Fruit fly (Drosophila melanogaster) whole organism, embryonic: Measurements from ENCODE around the gene Papss.

Experiments used
- CG10209 ChIP-seq: fragments of 200-800 bp; sonication (Bioruptor generic); optimal IDR thresholded peaks from 3 replicates; lab custom pipeline; 2017; ENCODE audit warnings: missing biosample characterization, mild to moderate bottlenecking, missing genetic modification characterization, missing genetic modification reagents
- CG10543 ChIP-seq: fragments of 200-800 bp; sonication (Bioruptor generic); optimal IDR thresholded peaks from 3 replicates; lab custom pipeline; 2017; ENCODE audit warnings: missing biosample characterization, mild to moderate bottlenecking, missing genetic modification characterization, moderate library complexity
- CG13624 ChIP-seq: fragments of 200-800 bp; sonication (Bioruptor generic); optimal IDR thresholded peaks from 2 replicates; lab custom pipeline; 2016; ENCODE audit warnings: missing biosample characterization, missing genetic modification characterization
- CG15269 ChIP-seq: fragments of 200-800 bp; sonication (Bioruptor generic); optimal IDR thresholded peaks from 2 replicates; lab custom pipeline; 2018; ENCODE audit warnings: missing biosample characterization, mild to moderate bottlenecking, missing genetic modification characterization, moderate library complexity
- CG15601 ChIP-seq: fragments of 200-800 bp; sonication (Bioruptor generic); optimal IDR thresholded peaks from 3 replicates; lab custom pipeline; 2019; ENCODE audit warnings: missing biosample characterization, mild to moderate bottlenecking, missing genetic modification characterization, moderate library complexity
- CG1647 ChIP-seq: fragments of 200-800 bp; sonication (Bioruptor generic); optimal IDR thresholded peaks from 3 replicates; lab custom pipeline; 2016; ENCODE audit warnings: missing biosample characterization, missing genetic modification characterization
- CG17361 ChIP-seq: fragments of 200-800 bp; sonication (Bioruptor generic); IDR thresholded peaks from 3 replicates; pipeline ENCODE4 v1.3.6; 2022; ENCODE audit warnings: missing biosample characterization, missing genetic modification characterization
- CG18476 ChIP-seq: fragments of 200-800 bp; sonication (Bioruptor generic); optimal IDR thresholded peaks from 2 replicates; lab custom pipeline; 2016; ENCODE audit warnings: missing biosample characterization, mild to moderate bottlenecking, missing genetic modification characterization
- CG18599 ChIP-seq: fragments of 200-800 bp; sonication (Bioruptor generic); optimal IDR thresholded peaks from 3 replicates; lab custom pipeline; 2017; ENCODE audit warnings: missing biosample characterization, missing genetic modification characterization, mild to moderate bottlenecking, moderate library complexity, missing genetic modification reagents
- CG30403 ChIP-seq: fragments of 200-800 bp; sonication (Bioruptor generic); optimal IDR thresholded peaks from 3 replicates; lab custom pipeline; 2016; ENCODE audit warnings: missing biosample characterization, missing genetic modification characterization
- CG3407 ChIP-seq: fragments of 200-800 bp; sonication (Bioruptor generic); optimal IDR thresholded peaks from 2 replicates; lab custom pipeline; 2018; ENCODE audit warnings: missing biosample characterization, mild to moderate bottlenecking, missing genetic modification characterization
- CG4282 ChIP-seq: fragments of 200-800 bp; sonication (Bioruptor generic); optimal IDR thresholded peaks from 2 replicates; lab custom pipeline; 2016; ENCODE audit warnings: missing biosample characterization, missing genetic modification characterization
- CG4328 ChIP-seq: fragments of 200-800 bp; sonication (Bioruptor generic); optimal IDR thresholded peaks from 3 replicates; lab custom pipeline; 2017; ENCODE audit warnings: missing biosample characterization, missing genetic modification reagents, missing genetic modification characterization
- CG4404 ChIP-seq: fragments of 200-800 bp; sonication (Bioruptor generic); IDR thresholded peaks from 2 replicates; pipeline ENCODE4 v1.3.6; 2022; ENCODE audit warnings: missing biosample characterization, missing genetic modification characterization
- CG7786 ChIP-seq: fragments of 200-800 bp; sonication (Bioruptor generic); optimal IDR thresholded peaks from 2 replicates; lab custom pipeline; 2016; ENCODE audit warnings: missing biosample characterization, missing genetic modification characterization
- CG7987 ChIP-seq: fragments of 200-800 bp; sonication (Bioruptor generic); optimal IDR thresholded peaks from 2 replicates; lab custom pipeline; 2018; ENCODE audit warnings: missing biosample characterization, mild to moderate bottlenecking, missing genetic modification characterization, moderate library complexity
- CG8290 ChIP-seq, 3 experiments: fragments of 200-800 bp; sonication (Bioruptor generic); optimal IDR thresholded peaks; 2 replicates each; lab custom pipeline; 2016 to 2019; ENCODE audit warnings: missing biosample characterization in 3 of 3, missing genetic modification characterization in 3 of 3, mild to moderate bottlenecking in 2 of 3, moderate library complexity in 1 of 3
- CG8944 ChIP-seq: fragments of 200-800 bp; sonication (Bioruptor generic); optimal IDR thresholded peaks from 3 replicates; lab custom pipeline; 2016; ENCODE audit warnings: missing biosample characterization, missing genetic modification characterization
- CG9817 ChIP-seq: fragments of 200-800 bp; sonication (Bioruptor generic); optimal IDR thresholded peaks from 2 replicates; lab custom pipeline; 2018; ENCODE audit warnings: missing biosample characterization, mild to moderate bottlenecking, missing genetic modification characterization, moderate library complexity
- Camta ChIP-seq: fragments of 200-800 bp; sonication (Bioruptor generic); optimal IDR thresholded peaks from 2 replicates; lab custom pipeline; 2016; ENCODE audit warnings: missing biosample characterization, missing genetic modification characterization
- CoRest ChIP-seq: fragments of 200-800 bp; sonication (Bioruptor generic); optimal IDR thresholded peaks from 3 replicates; lab custom pipeline; 2018; ENCODE audit warnings: missing biosample characterization, mild to moderate bottlenecking, missing genetic modification characterization, moderate library complexity
- D19B ChIP-seq: fragments of 200-800 bp; sonication (Bioruptor generic); optimal IDR thresholded peaks from 2 replicates; lab custom pipeline; 2017; ENCODE audit warnings: missing biosample characterization, mild to moderate bottlenecking, missing genetic modification characterization
- Deaf1 ChIP-seq: fragments of 200-800 bp; optimal IDR thresholded peaks from 3 replicates; lab custom pipeline; 2019; ENCODE audit warnings: missing biosample characterization, mild to moderate bottlenecking, missing genetic modification characterization, moderate library complexity
- Doc2 ChIP-seq: fragments of 200-800 bp; sonication (Bioruptor generic); IDR thresholded peaks from 2 replicates; pipeline ENCODE4 v1.3.6; 2022; ENCODE audit warnings: missing biosample characterization, missing genetic modification characterization
- Dp ChIP-seq: fragments of 200-800 bp; sonication (Bioruptor generic); optimal IDR thresholded peaks from 2 replicates; lab custom pipeline; 2018; ENCODE audit warnings: missing biosample characterization, mild to moderate bottlenecking, missing genetic modification characterization, moderate library complexity
- GATAe ChIP-seq: fragments of 200-800 bp; sonication (Bioruptor generic); conservative IDR thresholded peaks from 2 replicates; pipeline ENCODE4 v1.3.6; 2022; ENCODE audit warnings: missing biosample characterization, missing genetic modification characterization
- Hr78 ChIP-seq, 2 experiments: fragments of 200-800 bp in 1 of 2; fragments of >200 bp in 1 of 2; sonication (Bioruptor generic) in 1 of 2; optimal IDR thresholded peaks; 2 replicates each; lab custom pipeline; 2017 to 2019; ENCODE audit warnings: missing biosample characterization in 2 of 2, missing genetic modification characterization in 2 of 2, mild to moderate bottlenecking in 1 of 2, moderate library complexity in 1 of 2
- MBD-R2 ChIP-seq: fragments of 200-800 bp; sonication (Bioruptor generic); IDR thresholded peaks from 2 replicates; pipeline ENCODE4 v1.3.6; 2022; ENCODE audit warnings: missing biosample characterization, missing genetic modification characterization
- Max ChIP-seq: fragments of 200-800 bp; sonication (Bioruptor generic); optimal IDR thresholded peaks from 2 replicates; lab custom pipeline; 2016; ENCODE audit warnings: missing biosample characterization, mild to moderate bottlenecking, missing genetic modification characterization
- Mrtf ChIP-seq: fragments of 200-800 bp; sonication (Bioruptor generic); IDR thresholded peaks from 3 replicates; pipeline ENCODE4 v1.3.6; 2022; ENCODE audit warnings: missing biosample characterization, missing genetic modification characterization
- NfI ChIP-seq: fragments of 200-800 bp; sonication (Bioruptor generic); optimal IDR thresholded peaks from 3 replicates; lab custom pipeline; 2018; ENCODE audit warnings: missing biosample characterization, mild to moderate bottlenecking, missing genetic modification characterization, moderate library complexity
- Rfx ChIP-seq: fragments of 200-800 bp; sonication (Bioruptor generic); IDR thresholded peaks from 2 replicates; pipeline ENCODE4 v1.3.6; 2022; ENCODE audit warnings: missing biosample characterization, missing genetic modification characterization
- Scr ChIP-seq: fragments of 200-800 bp; sonication (Bioruptor generic); IDR thresholded peaks from 2 replicates; pipeline ENCODE4 v1.3.6; 2022; ENCODE audit warnings: missing biosample characterization, missing genetic modification characterization; ENCODE audit not compliant: partially characterized antibody
- ase ChIP-seq: fragments of 200-800 bp; sonication (Bioruptor generic); IDR thresholded peaks from 3 replicates; pipeline ENCODE4 v1.3.6; 2022; ENCODE audit warnings: missing biosample characterization, missing genetic modification characterization
- br ChIP-seq: fragments of >200 bp; optimal IDR thresholded peaks from 2 replicates; lab custom pipeline; 2017
- chif ChIP-seq, 2 experiments: fragments of 200-800 bp; sonication (Bioruptor generic); optimal IDR thresholded peaks; 3 replicates each; lab custom pipeline; 2016; ENCODE audit warnings: missing biosample characterization in 2 of 2, missing genetic modification characterization in 2 of 2
- dmrt99B ChIP-seq: fragments of 200-800 bp; sonication (Bioruptor generic); optimal IDR thresholded peaks from 2 replicates; lab custom pipeline; 2018; ENCODE audit warnings: missing biosample characterization, mild to moderate bottlenecking, missing genetic modification characterization, moderate library complexity
- emc ChIP-seq: fragments of 200-800 bp; sonication (Bioruptor generic); optimal IDR thresholded peaks from 2 replicates; lab custom pipeline; 2016; ENCODE audit warnings: missing biosample characterization, missing genetic modification characterization
- ewg ChIP-seq: fragments of 200-800 bp; sonication (Bioruptor generic); optimal IDR thresholded peaks from 3 replicates; lab custom pipeline; 2017; ENCODE audit warnings: mild to moderate bottlenecking, missing biosample characterization, missing genetic modification reagents, missing genetic modification characterization
- fd64A ChIP-seq: fragments of 200-800 bp; sonication (Bioruptor generic); optimal IDR thresholded peaks from 3 replicates; lab custom pipeline; 2018; ENCODE audit warnings: missing biosample characterization, mild to moderate bottlenecking, missing genetic modification characterization
- gce ChIP-seq: fragments of 200-800 bp; sonication (Bioruptor generic); IDR thresholded peaks from 3 replicates; pipeline ENCODE4 v1.3.6; 2022; ENCODE audit warnings: missing biosample characterization, missing genetic modification characterization
- gem ChIP-seq: fragments of 200-800 bp; sonication (Bioruptor generic); optimal IDR thresholded peaks from 2 replicates; lab custom pipeline; 2019; ENCODE audit warnings: missing biosample characterization, mild to moderate bottlenecking, missing genetic modification characterization, moderate library complexity
- gfzf ChIP-seq: fragments of 200-800 bp; sonication (Bioruptor generic); optimal IDR thresholded peaks from 2 replicates; lab custom pipeline; 2016; ENCODE audit warnings: missing biosample characterization, mild to moderate bottlenecking, missing genetic modification characterization, moderate library complexity
- gro ChIP-seq: fragments of 200-800 bp; sonication (Bioruptor generic); optimal IDR thresholded peaks from 2 replicates; lab custom pipeline; 2016; ENCODE audit warnings: missing biosample characterization, missing genetic modification characterization
- klu ChIP-seq: fragments of 200-800 bp; sonication (Bioruptor generic); IDR thresholded peaks from 2 replicates; pipeline ENCODE4 v1.3.6; 2022; ENCODE audit warnings: missing biosample characterization, missing genetic modification characterization
- mam ChIP-seq: fragments of 200-800 bp; sonication (Bioruptor generic); optimal IDR thresholded peaks from 3 replicates; lab custom pipeline; 2016; ENCODE audit warnings: missing biosample characterization, missing genetic modification characterization
- odd ChIP-seq: fragments of 200-800 bp; sonication (Bioruptor generic); optimal IDR thresholded peaks from 2 replicates; lab custom pipeline; 2017; ENCODE audit warnings: missing biosample characterization, mild to moderate bottlenecking, missing genetic modification characterization
- phol ChIP-seq: fragments of 200-800 bp; sonication (Bioruptor generic); optimal IDR thresholded peaks from 3 replicates; lab custom pipeline; 2018; ENCODE audit warnings: missing biosample characterization, mild to moderate bottlenecking, missing genetic modification characterization, moderate library complexity
- sug ChIP-seq: fragments of 200-800 bp; optimal IDR thresholded peaks from 2 replicates; lab custom pipeline; 2019; ENCODE audit warnings: missing biosample characterization, mild to moderate bottlenecking, missing genetic modification characterization, moderate library complexity
- yki ChIP-seq: fragments of >200 bp; optimal IDR thresholded peaks from 3 replicates; lab custom pipeline; 2018
- z ChIP-seq: fragments of 200-800 bp; sonication (Bioruptor generic); IDR thresholded peaks from 3 replicates; pipeline ENCODE4 v1.3.6; 2022; ENCODE audit warnings: missing biosample characterization, missing genetic modification characterization

The Papss gene

DNA sequence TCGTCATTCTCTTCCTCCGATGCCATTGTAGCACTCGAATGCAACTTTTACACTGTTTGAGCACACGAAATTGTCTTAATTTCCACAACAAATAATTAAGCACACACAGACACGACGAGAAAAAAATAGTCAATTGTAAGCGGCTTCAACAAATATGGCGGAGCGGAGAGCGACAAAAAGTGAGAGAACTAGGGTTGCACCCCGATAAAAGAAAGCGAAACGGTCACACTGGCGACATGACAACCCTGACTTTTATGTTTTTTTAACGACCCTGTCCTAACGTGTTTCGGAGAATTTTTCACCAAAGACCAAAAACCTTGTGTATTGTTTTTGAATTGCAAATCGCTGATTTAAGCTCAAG, 64.9 kb downstream of the Papss start, which contains the start of the genes Mi-2 and Prp3 (continued):
- peak; percentile 99 for TF ChIP-seq phol (tag; lab: Kevin White, UChicago)
- no peak; the same call in 2 of the 3 replicates for TF ChIP-seq z
- TF ChIP-seq CG4404, result no peak
- TF ChIP-seq MBD-R2 (GFP tag; lab: Robert Waterston, UW), result peak; percentile 94
- no peak for TF ChIP-seq emc (GFP tag; lab: Kevin White, UChicago)
- no peak for TF ChIP-seq NfI
- no peak for TF ChIP-seq Doc2 (GFP tag; lab: Robert Waterston, UW)
- TF ChIP-seq D19B, result no peak
- no peak for TF ChIP-seq CG8944 (GFP tag; lab: Kevin White, UChicago)
- TF ChIP-seq CG30403, result no peak
- peak; percentile 40 for TF ChIP-seq sug (tag; lab: Kevin White, UChicago)
- no peak for TF ChIP-seq fd64A (GFP tag; lab: Kevin White, UChicago)
- no peak for TF ChIP-seq Hr78 (GFP tag; optimal IDR thresholded peaks at IDR 0.05; lab: Kevin White, UChicago)
- TF ChIP-seq CG17361 (GFP tag; lab: Robert Waterston, UW), result no peak
- no peak for TF ChIP-seq yki (lab: Kevin White, UChicago)
- no peak for TF ChIP-seq br (lab: Kevin White, UChicago)
- TF ChIP-seq gfzf (GFP tag; lab: Kevin White, UChicago), result peak; percentile 73
- TF ChIP-seq gce (GFP tag; lab: Robert Waterston, UW), result no peak
- peak; percentile 3 for TF ChIP-seq CG1647 (GFP tag; lab: Kevin White, UChicago)
- TF ChIP-seq Camta, result no peak
- TF ChIP-seq gem (tag; lab: Kevin White, UChicago), result no peak
- TF ChIP-seq CG13624 (GFP tag; lab: Kevin White, UChicago), result peak; percentile 3
- peak; percentile 17 for TF ChIP-seq CG15601 (tag; lab: Kevin White, UChicago)
- no peak for TF ChIP-seq GATAe
- no peak for TF ChIP-seq CG10543 (GFP tag; lab: Kevin White, UChicago)
- peak; percentile 11 for TF ChIP-seq Max (GFP tag; lab: Kevin White, UChicago)
- no peak for TF ChIP-seq CG18599 (GFP tag; lab: Kevin White, UChicago)
- peak; percentile 21 for TF ChIP-seq gro (GFP tag; lab: Kevin White, UChicago)
- peak; percentile 65 for TF ChIP-seq Rfx
- no peak for TF ChIP-seq CG7987 (GFP tag; lab: Kevin White, UChicago)
- no peak for TF ChIP-seq ase (GFP tag; lab: Robert Waterston, UW)
- TF ChIP-seq CG9817 (tag; lab: Kevin White, UChicago), result no peak
- no peak for TF ChIP-seq CG18476
- peak; percentile 10 for TF ChIP-seq CoRest (tag; lab: Kevin White, UChicago)
- peak; percentile 9 for TF ChIP-seq CG4328 (GFP tag; lab: Kevin White, UChicago)
- TF ChIP-seq mam (GFP tag; lab: Kevin White, UChicago), result peak; percentile 29
- TF ChIP-seq CG10209 (GFP tag; lab: Kevin White, UChicago), result no peak
- TF ChIP-seq Mrtf (GFP tag; lab: Robert Waterston, UW), result no peak
- no peak for TF ChIP-seq klu
- no peak for TF ChIP-seq Deaf1 (tag; lab: Kevin White, UChicago)
- no peak for TF ChIP-seq dmrt99B (tag; lab: Kevin White, UChicago)
- TF ChIP-seq chif (GFP tag; optimal IDR thresholded peaks at IDR 0.05; lab: Kevin White, UChicago), result no peak
- TF ChIP-seq ewg (GFP tag; lab: Kevin White, UChicago), result peak; percentile 7
- TF ChIP-seq Scr, result peak; percentile 14; the same call in 1 of the 2 replicates
- TF ChIP-seq CG3407, result peak; percentile 3
- TF ChIP-seq CG15269 (tag; lab: Kevin White, UChicago), result no peak
- peak; percentile 47 for TF ChIP-seq Dp
- no peak for TF ChIP-seq CG7786
- TF ChIP-seq odd (GFP tag; lab: Kevin White, UChicago), result no peak
- TF ChIP-seq CG4282, result no peak
- no peak for TF ChIP-seq CG8290 (GFP tag; optimal IDR thresholded peaks at IDR 0.05; lab: Kevin White, UChicago)
- TF ChIP-seq CG8290 (tag; optimal IDR thresholded peaks at IDR 0.05; lab: Kevin White, UChicago), result peak in 1 of 2 experiments; percentile 12
